Worm (Caenorhabditis elegans) whole organism, late embryonic: Measurements from ENCODE around the gene T01H3.2.
"Not testable (repeated sequence)": the region's sequence is repeated elsewhere in the genome, so short reads cannot be mapped to it uniquely, and the experiment has no call there.

Source experiments
- ets-4 ChIP-seq: sonication (generic microtip); optimal IDR thresholded peaks from 2 replicates; lab custom pipeline; 2016; ENCODE audit warnings: missing genetic modification characterization, missing compliant biosample characterization
- hlh-30 ChIP-seq: sonication (generic microtip); optimal IDR thresholded peaks from 2 replicates; lab custom pipeline; 2017; ENCODE audit warnings: antibody characterized with exemption, missing genetic modification characterization, missing compliant biosample characterization; ENCODE audit not compliant: insufficient read depth

DNA sequence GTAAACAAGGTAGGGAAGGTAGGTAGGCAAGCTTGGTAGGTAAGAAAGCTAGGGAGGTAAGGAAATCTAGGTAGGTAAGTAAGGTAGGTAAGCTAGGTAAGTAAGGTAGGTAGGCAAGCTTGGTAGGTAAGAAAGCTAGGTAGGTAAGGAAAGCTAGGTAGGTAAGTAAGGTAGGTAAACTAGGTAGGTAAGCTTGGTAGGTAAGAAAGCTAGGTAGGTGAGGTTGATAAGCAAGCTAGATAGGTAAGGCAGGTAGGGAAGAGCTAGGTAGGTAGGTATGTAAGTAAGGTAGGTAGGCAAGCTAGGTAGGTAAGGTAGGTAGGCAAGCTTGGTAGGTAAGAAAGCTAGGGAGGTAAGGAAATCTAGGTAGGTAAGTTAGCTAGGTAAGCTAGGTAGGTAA lies 5.4 kb upstream of the T01H3.2 start:
- TF ChIP-seq ets-4, hlh-30 (tag; lab: Kevin White, UChicago): not testable (repeated sequence)
